Fruit fly (Drosophila melanogaster) whole organism, pupa: Measurements from ENCODE around the gene clumsy.

Experiments
- CG10348 ChIP-seq: fragments of 200-800 bp; sonication (Bioruptor generic); IDR thresholded peaks from 2 replicates; pipeline ENCODE4 v1.3.6; 2022; ENCODE audit warnings: missing biosample characterization, missing genetic modification characterization
- CG13204 ChIP-seq: fragments of 200-800 bp; sonication (Bioruptor generic); optimal IDR thresholded peaks from 2 replicates; lab custom pipeline; 2018; ENCODE audit warnings: missing biosample characterization, mild to moderate bottlenecking, missing genetic modification characterization, moderate library complexity
- CG14655 ChIP-seq: fragments of 200-800 bp; sonication (Bioruptor generic); optimal IDR thresholded peaks from 3 replicates; lab custom pipeline; 2017; ENCODE audit warnings: mild to moderate bottlenecking, missing biosample characterization, missing genetic modification reagents, missing genetic modification characterization
- CG15710 ChIP-seq: fragments of 200-800 bp; sonication (Bioruptor generic); optimal IDR thresholded peaks from 2 replicates; lab custom pipeline; 2018; ENCODE audit warnings: missing biosample characterization, mild to moderate bottlenecking, missing genetic modification characterization, moderate library complexity
- CG34367 ChIP-seq: fragments of 200-800 bp; sonication (Bioruptor generic); optimal IDR thresholded peaks from 2 replicates; lab custom pipeline; 2018; ENCODE audit warnings: missing biosample characterization, mild to moderate bottlenecking, missing genetic modification characterization
- CG8159 ChIP-seq: fragments of 200-800 bp; sonication (Bioruptor generic); optimal IDR thresholded peaks from 3 replicates; lab custom pipeline; 2018; ENCODE audit warnings: missing biosample characterization, mild to moderate bottlenecking, missing genetic modification characterization, moderate library complexity
- CG9948 ChIP-seq: fragments of 200-800 bp; sonication (Bioruptor generic); optimal IDR thresholded peaks from 2 replicates; lab custom pipeline; 2018; ENCODE audit warnings: missing biosample characterization, mild to moderate bottlenecking, missing genetic modification characterization, moderate library complexity
- D1 ChIP-seq: fragments of 200-800 bp; sonication (Bioruptor generic); optimal IDR thresholded peaks from 2 replicates; lab custom pipeline; 2018; ENCODE audit warnings: missing biosample characterization, mild to moderate bottlenecking, missing genetic modification characterization, moderate library complexity
- EcR ChIP-seq: fragments of 200-800 bp; sonication (Bioruptor generic); optimal IDR thresholded peaks from 3 replicates; lab custom pipeline; 2019; ENCODE audit warnings: missing biosample characterization, missing genetic modification characterization, mild to moderate bottlenecking, moderate library complexity, missing genetic modification reagents
- Ets98B ChIP-seq: fragments of 200-800 bp; sonication (Bioruptor generic); IDR thresholded peaks from 2 replicates; pipeline ENCODE4 v1.3.6; 2022; ENCODE audit warnings: missing biosample characterization, missing genetic modification characterization
- Snoo ChIP-seq: fragments of 200-800 bp; sonication (Bioruptor generic); optimal IDR thresholded peaks from 3 replicates; lab custom pipeline; 2017; ENCODE audit warnings: missing biosample characterization, mild to moderate bottlenecking, missing genetic modification characterization, inconsistent platforms
- fd96Ca ChIP-seq: fragments of 200-800 bp; sonication (Bioruptor generic); IDR thresholded peaks from 3 replicates; pipeline ENCODE4 v1.3.6; 2022; ENCODE audit warnings: missing biosample characterization, missing genetic modification characterization
- gl ChIP-seq: fragments of 200-800 bp; sonication (Bioruptor generic); optimal IDR thresholded peaks from 2 replicates; lab custom pipeline; 2018; ENCODE audit warnings: missing biosample characterization, mild to moderate bottlenecking, missing genetic modification characterization

DNA sequence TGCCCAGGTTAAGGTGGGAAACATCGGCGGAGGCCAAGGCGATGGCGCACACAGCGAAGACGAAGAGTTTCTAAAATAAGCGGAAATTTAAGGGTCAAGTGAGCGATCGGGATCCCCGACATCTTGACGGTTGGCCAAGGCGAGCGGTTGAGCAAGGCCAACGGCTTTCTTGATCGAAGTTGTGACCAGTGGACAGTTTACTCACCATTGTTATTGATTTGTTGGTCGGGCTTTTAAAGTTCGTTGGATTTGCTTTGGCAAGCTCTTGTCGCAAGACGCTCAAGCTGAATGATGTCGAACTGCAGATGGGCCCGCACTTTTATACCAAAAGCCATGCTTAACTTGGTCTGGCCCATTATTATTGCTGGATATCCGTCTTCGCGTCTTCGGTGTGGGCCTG is 27.1 kb downstream of the clumsy start:
- TF ChIP-seq CG14655 (GFP tag; lab: Kevin White, UChicago) = no peak
- no peak for TF ChIP-seq gl
- TF ChIP-seq CG10348 (GFP tag; lab: Robert Waterston, UW) = no peak
- no peak for TF ChIP-seq CG34367 (tag; lab: Kevin White, UChicago)
- TF ChIP-seq EcR (GFP tag; lab: Kevin White, UChicago) = no peak
- no peak for TF ChIP-seq Snoo (tag; lab: Kevin White, UChicago)
- no peak for TF ChIP-seq Ets98B (GFP tag; lab: Robert Waterston, UW)
- TF ChIP-seq CG8159 (tag; lab: Kevin White, UChicago) = no peak
- no peak for TF ChIP-seq CG15710 (tag; lab: Kevin White, UChicago)
- TF ChIP-seq CG9948 (tag; lab: Kevin White, UChicago) = no peak
- TF ChIP-seq fd96Ca = no peak
- TF ChIP-seq D1 (tag; lab: Kevin White, UChicago) = no peak
- no peak for TF ChIP-seq CG13204
